Worm (Caenorhabditis elegans) whole organism, midembryonic: ENCODE data around the gene unc-46.

Experiments
- T22C8.4 ChIP-seq: fragments of 200-800 bp; sonication (Bioruptor generic); IDR thresholded peaks from 2 replicates; pipeline ENCODE4 v1.3.6; 2022; ENCODE audit warnings: missing genetic modification characterization, missing compliant biosample characterization
- cog-1 ChIP-seq: sonication (generic microtip); optimal IDR thresholded peaks from 2 replicates; lab custom pipeline; 2016; ENCODE audit warnings: missing genetic modification characterization, missing compliant biosample characterization
- flt-1 ChIP-seq: fragments of 200-800 bp; sonication (Bioruptor generic); IDR thresholded peaks from 2 replicates; pipeline ENCODE4 v1.3.6; 2022; ENCODE audit warnings: missing genetic modification characterization, missing compliant biosample characterization
- klf-2 ChIP-seq: fragments of 200-800 bp; sonication (Bioruptor generic); conservative IDR thresholded peaks from 2 replicates; pipeline ENCODE4 v1.3.6; 2022; ENCODE audit warnings: missing genetic modification reagents, missing genetic modification characterization, missing compliant biosample characterization
- med-1 ChIP-seq: sonication (generic microtip); optimal IDR thresholded peaks from 2 replicates; lab custom pipeline; 2017; ENCODE audit warnings: missing genetic modification characterization, mild to moderate bottlenecking, missing compliant biosample characterization, antibody characterized with exemption, missing genetic modification reagents; ENCODE audit not compliant: insufficient read depth
- ref-1 ChIP-seq: fragments of 200-800 bp; sonication (Bioruptor generic); conservative IDR thresholded peaks from 2 replicates; pipeline ENCODE4 v1.3.6; 2022; ENCODE audit warnings: missing genetic modification reagents, missing genetic modification characterization, missing compliant biosample characterization
- tab-1 ChIP-seq: fragments of 200-800 bp; sonication (Bioruptor generic); IDR thresholded peaks from 2 replicates; pipeline ENCODE4 v1.3.6; 2022; ENCODE audit warnings: missing genetic modification characterization, missing compliant biosample characterization
- ztf-23 ChIP-seq: fragments of 200-800 bp; sonication (Bioruptor generic); IDR thresholded peaks from 2 replicates; pipeline ENCODE4 v1.3.6; 2022; ENCODE audit warnings: missing genetic modification reagents, missing genetic modification characterization, missing compliant biosample characterization
- ztf-29 ChIP-seq: fragments of 200-800 bp; sonication (Bioruptor generic); IDR thresholded peaks from 2 replicates; pipeline ENCODE4 v1.3.6; 2022; ENCODE audit warnings: missing genetic modification reagents, missing genetic modification characterization, missing compliant biosample characterization

unc-46 gene

DNA sequence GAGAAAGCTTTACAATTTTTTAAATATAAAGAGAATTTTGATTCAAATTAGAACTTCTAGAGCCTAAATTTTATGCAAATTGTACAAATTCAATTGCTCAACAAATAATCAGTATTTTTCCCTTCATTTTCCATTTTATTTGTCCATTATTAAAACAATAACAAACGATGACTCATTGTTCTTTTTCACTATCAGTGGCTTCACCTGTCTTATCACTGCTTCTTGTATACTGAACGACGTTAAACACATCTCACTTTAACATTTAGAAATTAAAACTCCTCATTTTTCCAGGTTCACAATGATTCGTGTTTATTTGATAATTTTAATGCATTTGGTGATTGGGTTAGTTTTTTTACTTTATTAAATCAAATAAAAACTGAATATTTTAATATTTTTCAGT is 20.9 kb upstream of the unc-46 start, which contains the start of gene sid-1:
Gene sid-1, plus strand, starts transcription at position 292 of the 400 bp plus-strand sequence.
- TF ChIP-seq cog-1 (tag; lab: Kevin White, UChicago) (no peak), klf-2 (GFP tag; lab: Robert Waterston, UW) (no peak), ztf-29 (GFP tag; lab: Robert Waterston, UW) (no peak), ref-1 (GFP tag; lab: Robert Waterston, UW) (no peak), T22C8.4 (GFP tag; lab: Robert Waterston, UW) (no peak), med-1 (GFP tag; lab: Kevin White, UChicago) (no peak), flt-1 (GFP tag; lab: Robert Waterston, UW) (no peak), ztf-23 (no peak), tab-1 (GFP tag; lab: Robert Waterston, UW) (no peak)

DNA sequence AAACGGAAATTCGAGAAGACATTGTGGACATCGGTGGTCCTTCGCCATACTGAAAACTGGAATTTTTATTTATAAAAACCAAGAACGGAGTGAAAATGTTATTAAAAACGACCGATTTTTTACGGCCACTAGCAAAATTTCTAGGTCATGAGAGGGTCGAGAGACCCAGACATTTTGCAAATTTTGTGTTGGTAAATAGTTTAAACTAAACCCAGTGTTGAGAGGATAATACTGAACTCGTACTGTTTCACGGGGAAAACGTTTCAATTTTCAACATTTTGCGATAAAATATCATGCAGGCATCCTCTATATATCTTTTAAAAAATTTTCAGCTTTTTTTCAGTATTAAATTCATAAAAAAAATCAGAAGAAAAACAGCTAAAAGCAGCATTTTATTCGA is 20.3 kb upstream of the unc-46 start, which contains the start of gene C04F5.9:
Gene C04F5.9, minus strand, starts transcription at position 101 of the 400 bp plus-strand sequence.
- TF ChIP-seq klf-2 (GFP tag; lab: Robert Waterston, UW) (no peak), tab-1 (GFP tag; lab: Robert Waterston, UW) (no peak), ref-1 (GFP tag; lab: Robert Waterston, UW) (no peak), ztf-23 (no peak), flt-1 (GFP tag; lab: Robert Waterston, UW) (no peak), ztf-29 (GFP tag; lab: Robert Waterston, UW) (no peak)

DNA sequence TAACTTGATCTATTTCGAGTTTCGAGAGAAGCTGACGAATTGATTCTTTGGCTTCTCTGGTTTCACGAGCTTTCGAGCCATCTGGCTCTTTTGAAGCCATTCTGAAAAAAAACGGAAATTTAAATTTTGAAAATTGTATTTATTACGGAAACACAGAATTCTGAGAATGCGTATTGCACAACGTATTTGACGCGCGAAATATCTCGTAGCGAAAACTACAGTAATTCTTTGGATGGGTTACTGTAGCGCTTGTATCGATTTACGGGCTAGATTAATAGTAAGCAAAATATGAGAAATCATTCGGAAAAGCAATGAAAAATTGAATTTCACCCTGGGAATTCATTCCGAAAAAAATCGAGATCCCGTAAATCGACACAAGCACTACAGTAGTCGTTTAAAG is 14.8 kb upstream of the unc-46 start, which contains the start of gene C04F5.8:
Gene C04F5.8, minus strand, starts transcription at position 101 of the 400 bp plus-strand sequence.
- TF ChIP-seq flt-1 (GFP tag; lab: Robert Waterston, UW) = no peak
- no peak for TF ChIP-seq ref-1 (GFP tag; lab: Robert Waterston, UW)
- TF ChIP-seq cog-1 (tag; lab: Kevin White, UChicago) = no peak
- TF ChIP-seq ztf-29 (GFP tag; lab: Robert Waterston, UW) = no peak
- TF ChIP-seq ztf-23 = no peak
- no peak for TF ChIP-seq med-1 (GFP tag; lab: Kevin White, UChicago)
- TF ChIP-seq T22C8.4 (GFP tag; lab: Robert Waterston, UW) = no peak
- TF ChIP-seq tab-1 (GFP tag; lab: Robert Waterston, UW) = no peak
- no peak for TF ChIP-seq klf-2 (GFP tag; lab: Robert Waterston, UW)

DNA sequence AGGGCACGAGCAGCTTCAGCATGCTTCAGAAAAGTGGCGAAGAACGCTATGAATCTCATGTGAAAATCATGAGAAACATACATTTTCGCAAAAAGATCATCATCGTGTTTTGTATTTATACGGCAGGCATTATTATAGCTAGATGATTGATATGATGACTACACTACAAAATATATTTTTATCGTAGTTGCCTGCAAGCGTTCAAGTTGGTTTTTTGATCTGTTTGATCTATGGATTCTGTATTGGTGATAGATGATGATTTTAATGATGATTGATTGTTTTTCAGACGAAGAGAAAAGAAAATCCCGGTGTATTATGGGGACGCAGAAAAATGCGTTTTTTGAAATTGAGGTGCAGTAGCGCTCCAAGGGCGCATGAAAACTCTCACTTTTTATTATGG is 11.9 kb upstream of the unc-46 start, which contains the start of gene ugt-63:
Gene ugt-63, minus strand, starts transcription at position 89 of the 400 bp plus-strand sequence.
- no peak for TF ChIP-seq ztf-23
- no peak for TF ChIP-seq cog-1 (tag; lab: Kevin White, UChicago)

DNA sequence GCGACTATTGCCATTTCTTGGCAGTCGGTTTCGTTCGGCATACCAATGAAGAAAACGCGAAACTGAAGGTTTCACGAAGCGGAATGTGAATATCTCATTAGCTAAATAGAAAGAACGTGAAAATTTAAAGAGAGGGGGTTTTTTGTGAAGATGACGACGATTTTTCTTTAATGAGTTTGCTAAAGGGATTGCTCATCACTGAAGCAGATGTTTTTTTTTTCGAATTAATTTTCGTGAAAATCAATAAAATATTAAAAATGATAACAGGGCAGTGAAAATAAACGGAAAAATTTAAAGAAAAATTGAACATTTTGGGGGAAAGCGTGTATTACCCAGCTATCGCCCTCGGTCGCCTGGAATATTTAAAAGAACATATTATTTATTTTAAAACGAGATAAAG is 9.0 kb upstream of the unc-46 start, which contains the start of gene srab-3:
Gene srab-3, minus strand, starts transcription at position 101 of the 400 bp plus-strand sequence.
- TF ChIP-seq ztf-23 = no peak
- no peak for TF ChIP-seq tab-1 (GFP tag; lab: Robert Waterston, UW)
- no peak for TF ChIP-seq klf-2 (GFP tag; lab: Robert Waterston, UW)
- TF ChIP-seq T22C8.4 (GFP tag; lab: Robert Waterston, UW) = no peak
- no peak for TF ChIP-seq flt-1 (GFP tag; lab: Robert Waterston, UW)
- TF ChIP-seq cog-1 (tag; lab: Kevin White, UChicago) = no peak
- TF ChIP-seq med-1 (GFP tag; lab: Kevin White, UChicago) = no peak
- no peak for TF ChIP-seq ztf-29 (GFP tag; lab: Robert Waterston, UW)
- no peak for TF ChIP-seq ref-1 (GFP tag; lab: Robert Waterston, UW)

DNA sequence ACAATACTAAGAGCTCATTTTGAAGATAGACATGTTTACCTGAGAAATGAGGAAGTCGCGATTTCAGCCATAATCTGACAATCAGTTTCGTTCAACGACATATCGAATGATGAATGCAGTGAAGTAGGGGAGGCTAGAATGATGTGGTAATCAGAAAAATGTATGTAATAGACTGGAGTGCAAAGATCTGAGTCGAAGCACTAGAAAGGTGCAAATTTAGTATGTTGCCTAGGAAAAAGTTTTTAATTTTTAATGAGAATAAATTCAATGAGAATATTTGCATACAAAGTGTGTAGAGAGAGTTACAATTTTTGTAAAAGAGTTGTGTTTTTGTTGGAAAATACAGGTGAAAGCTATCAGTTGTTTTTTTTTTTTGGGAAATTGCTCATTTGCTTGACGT is 6.1 kb upstream of the unc-46 start, which contains the start of gene srab-2:
Gene srab-2, minus strand, starts transcription at position 101 of the 400 bp plus-strand sequence.
- TF ChIP-seq ztf-23 (no peak), T22C8.4 (GFP tag; lab: Robert Waterston, UW) (no peak), flt-1 (GFP tag; lab: Robert Waterston, UW) (no peak), ref-1 (GFP tag; lab: Robert Waterston, UW) (no peak), ztf-29 (GFP tag; lab: Robert Waterston, UW) (no peak), med-1 (GFP tag; lab: Kevin White, UChicago) (no peak), cog-1 (tag; lab: Kevin White, UChicago) (no peak), tab-1 (GFP tag; lab: Robert Waterston, UW) (no peak), klf-2 (GFP tag; lab: Robert Waterston, UW) (no peak)

DNA sequence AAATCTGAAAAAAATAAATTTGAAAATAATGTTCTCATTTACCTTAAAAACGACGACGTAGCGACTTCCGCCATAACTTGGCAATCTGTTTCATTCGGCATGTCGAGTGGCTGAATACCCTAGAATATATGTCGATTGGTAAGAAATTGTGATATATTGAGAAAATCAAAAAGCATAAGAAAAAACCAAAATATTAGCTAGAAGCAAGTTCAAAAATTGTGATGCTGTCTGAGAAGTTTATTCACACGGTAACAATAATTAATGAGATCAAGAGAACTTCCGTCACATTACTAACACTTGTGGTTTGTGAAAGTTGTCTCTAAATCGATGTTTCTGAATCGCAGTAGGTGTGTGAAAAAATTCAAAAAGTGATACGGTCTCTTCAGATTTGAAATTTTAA is 3.2 kb upstream of the unc-46 start, which contains the start of gene srab-1:
Gene srab-1, minus strand, starts transcription at position 101 of the 400 bp plus-strand sequence.
- TF ChIP-seq ref-1 (GFP tag; lab: Robert Waterston, UW) (no peak), ztf-29 (GFP tag; lab: Robert Waterston, UW) (no peak), med-1 (GFP tag; lab: Kevin White, UChicago) (no peak), tab-1 (GFP tag; lab: Robert Waterston, UW) (no peak), flt-1 (GFP tag; lab: Robert Waterston, UW) (no peak), T22C8.4 (GFP tag; lab: Robert Waterston, UW) (no peak), klf-2 (GFP tag; lab: Robert Waterston, UW) (no peak), ztf-23 (no peak), cog-1 (tag; lab: Kevin White, UChicago) (no peak)

DNA sequence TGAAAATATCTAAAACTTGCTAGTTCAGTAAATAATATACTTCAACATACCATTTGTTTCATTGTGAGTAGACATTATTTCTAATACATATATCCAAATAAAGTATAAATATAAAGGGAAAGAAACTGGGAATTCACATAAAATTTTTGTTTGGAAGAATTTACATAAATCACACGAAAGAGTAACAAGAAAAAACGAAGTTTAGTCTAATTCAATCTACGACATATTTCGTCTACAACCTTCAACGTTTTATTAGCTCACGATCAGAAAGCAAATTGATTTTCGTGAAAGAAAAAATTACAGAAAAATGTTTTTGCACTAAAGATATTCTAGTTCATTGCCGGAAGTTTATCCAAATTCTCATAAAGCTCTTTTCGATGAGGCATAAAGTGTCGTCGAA is 1.8 kb downstream of the unc-46 start, which contains the start of gene C04F5.2:
Gene C04F5.2, minus strand, starts transcription at position 101 of the 400 bp plus-strand sequence.
- TF ChIP-seq klf-2 (GFP tag; lab: Robert Waterston, UW) (no peak), ref-1 (GFP tag; lab: Robert Waterston, UW) (no peak), ztf-23 (no peak)

DNA sequence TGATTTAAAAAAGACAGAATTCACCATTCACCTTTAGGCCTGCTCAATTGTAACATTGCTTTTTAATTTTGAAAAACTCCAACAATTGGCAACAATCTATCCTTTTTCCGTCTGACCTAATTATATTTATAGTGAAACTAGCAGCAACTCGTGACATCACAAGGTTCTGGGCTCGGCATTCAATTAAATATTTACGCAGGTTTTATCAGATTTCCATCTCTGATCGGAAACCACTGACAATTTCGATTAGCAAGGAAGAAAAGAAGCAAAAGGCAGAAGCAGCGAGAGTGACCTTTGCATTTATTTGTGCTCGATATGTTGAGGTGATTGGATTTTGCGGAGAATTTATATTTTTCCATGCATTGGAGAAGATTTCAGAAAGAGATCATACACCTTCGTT is 8.4 kb downstream of the unc-46 start:
- TF ChIP-seq flt-1 (GFP tag; lab: Robert Waterston, UW) (no peak), tab-1 (GFP tag; lab: Robert Waterston, UW) (no peak), ztf-23 (no peak), med-1 (GFP tag; lab: Kevin White, UChicago) (no peak), cog-1 (tag; lab: Kevin White, UChicago) (no peak), T22C8.4 (GFP tag; lab: Robert Waterston, UW) (no peak), ref-1 (GFP tag; lab: Robert Waterston, UW) (no peak)
